Worm (Caenorhabditis elegans) whole organism, young adult: ENCODE results near the gene inf-1.

Experiments
- T26A5.8 ChIP-seq: sonication (generic microtip); optimal IDR thresholded peaks from 2 replicates; lab custom pipeline; 2016; ENCODE audit warnings: missing genetic modification characterization, missing compliant biosample characterization
- ama-1 ChIP-seq, 3 experiments: fragments of 150-350 bp in 1 of 3; sonication (generic microtip) in 2 of 3; optimal IDR thresholded peaks; 2 replicates each; lab custom pipeline; 2014 to 2018; ENCODE audit warnings: missing biosample characterization in 2 of 3, missing genetic modification characterization in 2 of 3, missing genetic modification reagents in 2 of 3
- gei-17 ChIP-seq: fragments of 200-800 bp; sonication (Bioruptor generic); optimal IDR thresholded peaks from 2 replicates; lab custom pipeline; 2018; ENCODE audit warnings: mild to moderate bottlenecking, missing genetic modification characterization, missing compliant biosample characterization
- lin-35 ChIP-seq, 3 experiments: fragments of 150-350 bp in 2 of 3; sonication (generic microtip) in 1 of 3; optimal IDR thresholded peaks; 2 replicates each; lab custom pipeline; 2014 to 2018; ENCODE audit warnings: missing biosample characterization in 3 of 3, missing genetic modification characterization in 3 of 3, missing genetic modification reagents in 3 of 3
- lir-1 ChIP-seq: fragments of 200-800 bp; sonication (Bioruptor generic); conservative IDR thresholded peaks from 2 replicates; pipeline ENCODE4 v1.3.6; 2022; ENCODE audit warnings: missing genetic modification reagents, missing genetic modification characterization, missing compliant biosample characterization
- snpc-4 ChIP-seq, 5 experiments: fragments of 150-350 bp in 1 of 5; sonication (generic microtip) in 4 of 5; optimal IDR thresholded peaks; 2 replicates each; lab custom pipeline; 2014 to 2018; ENCODE audit warnings: missing genetic modification characterization in 5 of 5, missing biosample characterization in 3 of 5, antibody characterized with exemption in 2 of 5, mild to moderate bottlenecking in 2 of 5, missing compliant biosample characterization in 2 of 5, missing genotype in 2 of 5, moderate library complexity in 2 of 5, missing genetic modification reagents in 1 of 5
- unc-130 ChIP-seq: sonication (generic microtip); optimal IDR thresholded peaks from 2 replicates; lab custom pipeline; 2016; ENCODE audit warnings: missing genetic modification reagents, missing genetic modification characterization, missing compliant biosample characterization

DNA sequence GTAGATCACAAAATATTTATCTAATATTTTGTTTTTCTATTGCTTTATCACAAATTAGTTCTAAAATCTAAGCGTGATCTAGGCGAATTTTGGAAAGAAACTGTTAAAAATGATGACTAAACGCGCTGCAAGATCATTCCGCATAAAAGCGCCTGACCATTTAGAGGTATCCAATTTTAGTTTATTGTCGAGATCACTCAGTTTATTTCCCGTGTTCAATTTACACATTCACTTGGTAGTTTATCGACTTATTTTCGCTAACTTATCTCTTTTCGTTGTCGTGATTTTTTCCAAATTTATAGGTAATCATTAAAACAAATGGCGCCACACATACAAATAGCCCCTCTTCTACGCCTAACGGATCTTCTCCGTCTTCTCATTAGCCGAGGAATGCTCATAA lies 23.5 kb upstream of the inf-1 start, which contains the start of gene T07E3.2:
- TF ChIP-seq unc-130 (GFP tag; lab: Kevin White, UChicago) (no peak), T26A5.8 (tag; lab: Kevin White, UChicago) (no peak), gei-17 (GFP tag; lab: Kevin White, UChicago) (no peak), lin-35 (GFP tag; optimal IDR thresholded peaks at IDR 0.05; lab: Kevin White, UChicago) (no peak), ama-1 (optimal IDR thresholded peaks at IDR 0.05; lab: Kevin White, UChicago) (no peak), ama-1 (GFP tag; optimal IDR thresholded peaks at IDR 0.05; lab: Kevin White, UChicago) (no peak), lir-1 (GFP tag; lab: Robert Waterston, UW) (no peak), snpc-4 (GFP tag; optimal IDR thresholded peaks at IDR 0.05; lab: Kevin White, UChicago) (no peak), snpc-4 (tag; optimal IDR thresholded peaks at IDR 0.05; lab: Kevin White, UChicago) (no peak)
